Fruit fly (Drosophila melanogaster): ENCODE measurements around the gene muc.

Gene muc

DNA sequence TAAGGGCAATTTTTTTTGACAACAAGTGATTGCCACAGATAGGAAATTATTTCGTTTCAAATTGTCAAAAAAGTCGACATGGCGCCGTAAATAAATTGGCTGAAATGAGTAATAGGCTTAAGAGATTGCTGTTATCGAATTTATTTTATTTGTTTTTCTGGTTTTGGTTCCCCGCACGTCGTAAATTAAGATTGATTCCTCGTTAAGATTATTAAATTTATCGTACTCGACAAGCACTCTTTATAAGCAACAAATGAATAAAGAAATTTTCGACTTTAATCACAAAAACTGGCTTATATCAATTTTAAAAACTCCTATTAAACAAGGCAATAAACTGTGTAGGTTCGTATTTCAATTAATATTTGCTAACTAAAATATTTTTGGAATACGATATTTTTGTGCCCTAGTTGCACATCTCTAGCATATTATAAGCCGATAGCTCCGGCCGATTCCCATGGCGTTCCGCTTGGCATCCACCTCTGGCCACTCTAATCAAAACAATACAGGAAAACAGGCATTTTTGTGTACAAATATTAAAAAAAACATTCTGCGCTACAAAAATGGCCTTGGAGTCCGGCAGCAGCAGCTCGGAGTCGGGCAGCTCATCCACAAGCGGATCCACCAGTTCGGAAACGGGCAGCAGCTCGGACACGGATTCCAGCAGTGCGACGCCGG lies 14.6 kb upstream of the muc start, which contains the start of gene chm (continued):
- peak; percentile 88 for TF ChIP-seq Med (GFP tag)
- no peak for TF ChIP-seq CG6175 (GFP tag; IDR thresholded peaks at IDR 0.05)
- TF ChIP-seq CG9817 (tag; optimal IDR thresholded peaks at IDR 0.05) = peak; percentile 10
- TF ChIP-seq Dref (GFP tag; IDR thresholded peaks at IDR 0.05) = peak; percentile 56
- peak; percentile 1 for TF ChIP-seq CG8089 (GFP tag; optimal IDR thresholded peaks at IDR 0.05)
- TF ChIP-seq CG18262 (tag; optimal IDR thresholded peaks at IDR 0.05) = no peak
- no peak for TF ChIP-seq toy (GFP tag; IDR thresholded peaks at IDR 0.05)
- no peak for TF ChIP-seq Gsc (GFP tag; IDR thresholded peaks at IDR 0.05)
- TF ChIP-seq CG4707 (GFP tag; optimal IDR thresholded peaks at IDR 0.05) = no peak
- no peak for TF ChIP-seq NC2β (GFP tag; optimal IDR thresholded peaks at IDR 0.05)
- no peak for TF ChIP-seq ro (GFP tag; IDR thresholded peaks at IDR 0.05)
- peak; percentile 11; the same call in 1 of the 3 replicates for TF ChIP-seq dysf (GFP tag; IDR thresholded peaks at IDR 0.05)
- TF ChIP-seq Xrp1 (GFP tag; IDR thresholded peaks at IDR 0.05) = 0 out of 2 replicates have a peak, but pooled peaks have one; percentile 24
- peak; percentile 53 for TF ChIP-seq Ets97D (GFP tag; optimal IDR thresholded peaks at IDR 0.05)
- TF ChIP-seq jigr1 (GFP tag; IDR thresholded peaks at IDR 0.05) = peak; percentile 58; the same call in 1 of the 3 replicates
- TF ChIP-seq CG12659 (GFP tag; optimal IDR thresholded peaks at IDR 0.05) = peak; percentile 52
- TF ChIP-seq CG8944 (GFP tag; optimal IDR thresholded peaks at IDR 0.05) = no peak
- TF ChIP-seq unc-4 (GFP tag; IDR thresholded peaks at IDR 0.05; ENCODE audit: partially characterized antibody) = peak; percentile 91
- TF ChIP-seq fd3F (GFP tag; optimal IDR thresholded peaks at IDR 0.05) = no peak
- no peak for TF ChIP-seq Bteb2 (GFP tag; optimal IDR thresholded peaks at IDR 0.05)
- peak; percentile 88 for TF ChIP-seq stwl (tag; optimal IDR thresholded peaks at IDR 0.05)
- TF ChIP-seq CG13296 (GFP tag; optimal IDR thresholded peaks at IDR 0.05) = peak; percentile 28
- peak; percentile 67 for TF ChIP-seq CG1603 (tag; optimal IDR thresholded peaks at IDR 0.05)
- TF ChIP-seq Hr39 (optimal IDR thresholded peaks at IDR 0.05) = no peak
- peak; percentile 92 for TF ChIP-seq Opbp (GFP tag; IDR thresholded peaks at IDR 0.05; ENCODE audit: partially characterized antibody)
- TF ChIP-seq CG4424 (GFP tag; optimal IDR thresholded peaks at IDR 0.05) = peak; percentile 26
- TF ChIP-seq CG2712 (tag; optimal IDR thresholded peaks at IDR 0.05) = peak; percentile 51
- TF ChIP-seq Lpt (GFP tag; optimal IDR thresholded peaks at IDR 0.05) = no peak
- TF ChIP-seq sd (tag; optimal IDR thresholded peaks at IDR 0.05) = peak; percentile 66
- peak; percentile 11; the same call in 1 of the 3 replicates for TF ChIP-seq H15 (GFP tag; IDR thresholded peaks at IDR 0.05)
- TF ChIP-seq Pdp1 (GFP tag; optimal IDR thresholded peaks at IDR 0.05) = peak; percentile 20 to 46
- TF ChIP-seq CG14710 (tag; optimal IDR thresholded peaks at IDR 0.05) = peak; percentile 51
- peak; percentile 88 for TF ChIP-seq CHES-1-like (GFP tag; optimal IDR thresholded peaks at IDR 0.05)
- TF ChIP-seq Mes4 (GFP tag; optimal IDR thresholded peaks at IDR 0.05) = no peak
- peak; percentile 77 for TF ChIP-seq CG9797 (GFP tag; optimal IDR thresholded peaks at IDR 0.05)
- no peak for TF ChIP-seq CG5180 (GFP tag; optimal IDR thresholded peaks at IDR 0.05)
- TF ChIP-seq Bgb (GFP tag; IDR thresholded peaks at IDR 0.05; ENCODE audit: partially characterized antibody) = peak; percentile 86
- TF ChIP-seq lbe (GFP tag; optimal IDR thresholded peaks at IDR 0.05) = peak; percentile 26
- TF ChIP-seq vfl (GFP tag; optimal IDR thresholded peaks at IDR 0.05) = peak; percentile 29
- peak; percentile 47 for TF ChIP-seq CG7786 (GFP tag; optimal IDR thresholded peaks at IDR 0.05)
- TF ChIP-seq bbx (GFP tag; IDR thresholded peaks at IDR 0.05; ENCODE audit: partially characterized antibody) = peak; percentile 87
- peak; percentile 75 for TF ChIP-seq pho (GFP tag; optimal IDR thresholded peaks at IDR 0.05)
- peak; percentile 17 for TF ChIP-seq tx (GFP tag; optimal IDR thresholded peaks at IDR 0.05)
- peak; percentile 88 for TF ChIP-seq gfzf (GFP tag; optimal IDR thresholded peaks at IDR 0.05)
- TF ChIP-seq CG3995 (GFP tag; optimal IDR thresholded peaks at IDR 0.05) = peak; percentile 40
- peak; percentile 69 for TF ChIP-seq CG4617 (GFP tag; optimal IDR thresholded peaks at IDR 0.05; ENCODE audit: borderline replicate concordance)
- no peak for TF ChIP-seq E2f1 (GFP tag; IDR thresholded peaks at IDR 0.05)
- peak; percentile 54 for TF ChIP-seq CG32532 (GFP tag; IDR thresholded peaks at IDR 0.05)
- TF ChIP-seq CG6272 (GFP tag; IDR thresholded peaks at IDR 0.05) = 0 out of 2 replicates have a peak, but pooled peaks have one; percentile 60
- TF ChIP-seq Mad (GFP tag; optimal IDR thresholded peaks at IDR 0.05) = peak; percentile 6

Measured in whole organism, embryonic.